Worm (Caenorhabditis elegans) whole organism, L1 larva: ENCODE measurements around the gene Y38H6C.13.
"Not testable (repeated sequence)": the region's sequence is repeated elsewhere in the genome, so short reads cannot be mapped to it uniquely, and the experiment has no call there.

Experiments used
- C34B4.2 ChIP-seq: sonication (generic microtip); optimal IDR thresholded peaks from 2 replicates; lab custom pipeline; 2017; ENCODE audit warnings: mild to moderate bottlenecking, missing genetic modification characterization, missing compliant biosample characterization
- aly-2 ChIP-seq: fragments of 150-350 bp; optimal IDR thresholded peaks from 2 replicates; lab custom pipeline; 2014; ENCODE audit warnings: missing biosample characterization, missing genetic modification characterization
- ceh-63 ChIP-seq: fragments of 200-800 bp; sonication (Bioruptor generic); optimal IDR thresholded peaks from 2 replicates; lab custom pipeline; 2018; ENCODE audit warnings: mild to moderate bottlenecking, missing genetic modification characterization, missing compliant biosample characterization
- ceh-88 ChIP-seq: fragments of 200-800 bp; sonication (Bioruptor generic); IDR thresholded peaks from 2 replicates; pipeline ENCODE4 v1.3.6; 2022; ENCODE audit warnings: missing genetic modification characterization, missing compliant biosample characterization
- ceh-90 ChIP-seq: sonication (generic microtip); optimal IDR thresholded peaks from 2 replicates; lab custom pipeline; 2016; ENCODE audit warnings: missing genetic modification characterization, missing compliant biosample characterization
- dpl-1 ChIP-seq, 3 experiments: fragments of 150-350 bp in 2 of 3; sonication (generic microtip) in 1 of 3; optimal IDR thresholded peaks; 2 replicates each; lab custom pipeline; 2014 to 2017; ENCODE audit warnings: missing biosample characterization in 3 of 3, missing genetic modification characterization in 3 of 3, missing genetic modification reagents in 3 of 3
- efl-1 ChIP-seq, 4 experiments: fragments of 150-350 bp; optimal IDR thresholded peaks in 3 of 4; peaks in 1 of 4; 1 replicate in 1 of 4; 2 replicates in 3 of 4; lab custom pipeline; 2014; ENCODE audit warnings: missing biosample characterization in 2 of 4, missing genetic modification characterization in 2 of 4, missing genetic modification reagents in 2 of 4
- efl-3 ChIP-seq: fragments of 200-800 bp; sonication (Bioruptor generic); optimal IDR thresholded peaks from 2 replicates; lab custom pipeline; 2018; ENCODE audit warnings: mild to moderate bottlenecking, missing genetic modification characterization, missing compliant biosample characterization
- egl-27 ChIP-seq, 2 experiments: fragments of 150-350 bp in 1 of 2; sonication (generic microtip); optimal IDR thresholded peaks; 3 replicates each; lab custom pipeline; 2017 to 2018; ENCODE audit warnings: missing biosample characterization in 2 of 2, missing genetic modification characterization in 2 of 2, missing genetic modification reagents in 2 of 2
- elt-2 ChIP-seq: sonication (generic microtip); optimal IDR thresholded peaks from 2 replicates; lab custom pipeline; 2016; ENCODE audit warnings: missing genetic modification characterization, mild to moderate bottlenecking, inconsistent platforms, missing compliant biosample characterization, missing genetic modification reagents
- fkh-4 ChIP-seq: sonication (generic microtip); optimal IDR thresholded peaks from 2 replicates; lab custom pipeline; 2016; ENCODE audit warnings: missing compliant biosample characterization, missing genetic modification characterization, borderline replicate concordance
- fkh-8 ChIP-seq: sonication (generic microtip); optimal IDR thresholded peaks from 2 replicates; lab custom pipeline; 2016; ENCODE audit warnings: mild to moderate bottlenecking, missing genetic modification characterization, missing compliant biosample characterization
- lin-15B ChIP-seq: fragments of 150-350 bp; sonication (generic microtip); optimal IDR thresholded peaks from 3 replicates; lab custom pipeline; 2014; ENCODE audit warnings: missing biosample characterization, missing genetic modification characterization
- lin-35 ChIP-seq, 2 experiments: fragments of 150-350 bp; optimal IDR thresholded peaks; 2 replicates each; lab custom pipeline; 2014; ENCODE audit warnings: missing biosample characterization in 2 of 2, missing genetic modification characterization in 2 of 2, missing genetic modification reagents in 2 of 2
- lin-39 ChIP-seq: fragments of 150-350 bp; optimal IDR thresholded peaks from 2 replicates; lab custom pipeline; 2014; ENCODE audit warnings: missing biosample characterization, missing genetic modification reagents, missing genetic modification characterization
- mab-9 ChIP-seq: fragments of 200-800 bp; sonication (Bioruptor generic); IDR thresholded peaks from 2 replicates; pipeline ENCODE4 v1.3.6; 2022; ENCODE audit warnings: missing genetic modification reagents, missing genetic modification characterization, missing compliant biosample characterization
- nhr-11 ChIP-seq: fragments of 150-350 bp; optimal IDR thresholded peaks from 2 replicates; lab custom pipeline; 2014; ENCODE audit warnings: missing biosample characterization, missing genetic modification characterization
- nhr-19 ChIP-seq: fragments of 200-800 bp; sonication (Bioruptor generic); conservative IDR thresholded peaks from 2 replicates; pipeline ENCODE4 v1.3.6; 2022; ENCODE audit warnings: missing genetic modification characterization, missing compliant biosample characterization
- nhr-20 ChIP-seq: sonication (generic microtip); optimal IDR thresholded peaks from 2 replicates; lab custom pipeline; 2016; ENCODE audit warnings: mild to moderate bottlenecking, missing genetic modification characterization, missing compliant biosample characterization
- nhr-237 ChIP-seq: fragments of 150-350 bp; optimal IDR thresholded peaks from 2 replicates; lab custom pipeline; 2014; ENCODE audit warnings: missing biosample characterization, missing genetic modification characterization
- nhr-28 ChIP-seq: fragments of 150-350 bp; optimal IDR thresholded peaks from 2 replicates; lab custom pipeline; 2014; ENCODE audit warnings: missing biosample characterization, missing genetic modification characterization
- nhr-47 ChIP-seq: sonication (generic microtip); optimal IDR thresholded peaks from 2 replicates; lab custom pipeline; 2016; ENCODE audit warnings: mild to moderate bottlenecking, missing genetic modification characterization, moderate library complexity, missing compliant biosample characterization
- nhr-77 ChIP-seq: fragments of 150-350 bp; optimal IDR thresholded peaks from 2 replicates; lab custom pipeline; 2014; ENCODE audit warnings: missing biosample characterization, missing genetic modification characterization
- nhr-85 ChIP-seq: sonication (generic microtip); peaks from one replicate; lab custom pipeline; 2016; ENCODE audit warnings: missing genetic modification characterization, inconsistent platforms, missing compliant biosample characterization
- pag-3 ChIP-seq: sonication (generic microtip); optimal IDR thresholded peaks from 2 replicates; lab custom pipeline; 2017; ENCODE audit warnings: missing genetic modification characterization, mild to moderate bottlenecking, missing compliant biosample characterization, antibody characterized with exemption, borderline replicate concordance; ENCODE audit not compliant: insufficient read depth
- skn-1 ChIP-seq: fragments of 150-350 bp; optimal IDR thresholded peaks from 2 replicates; lab custom pipeline; 2014; ENCODE audit warnings: missing biosample characterization, missing genetic modification characterization
- snpc-4 ChIP-seq: fragments of 150-350 bp; optimal IDR thresholded peaks from 2 replicates; lab custom pipeline; 2014; ENCODE audit warnings: missing biosample characterization, missing genetic modification characterization
- snu-23 ChIP-seq: sonication (generic microtip); optimal IDR thresholded peaks from 2 replicates; lab custom pipeline; 2016; ENCODE audit warnings: missing genetic modification characterization, missing compliant biosample characterization
- sptf-1 ChIP-seq: fragments of 150-350 bp; optimal IDR thresholded peaks from 2 replicates; lab custom pipeline; 2014; ENCODE audit warnings: missing biosample characterization, missing genetic modification characterization
- tbx-2 ChIP-seq: sonication (generic microtip); optimal IDR thresholded peaks from 2 replicates; lab custom pipeline; 2016; ENCODE audit warnings: missing genetic modification characterization, missing compliant biosample characterization
- unc-130 ChIP-seq: fragments of 150-350 bp; optimal IDR thresholded peaks from 2 replicates; lab custom pipeline; 2017; ENCODE audit warnings: missing biosample characterization, missing genetic modification characterization, inconsistent platforms
- unc-30 ChIP-seq: sonication (generic microtip); optimal IDR thresholded peaks from 2 replicates; lab custom pipeline; 2017; ENCODE audit warnings: missing biosample characterization, missing genetic modification characterization
- unc-62 ChIP-seq: fragments of 150-350 bp; optimal IDR thresholded peaks from 2 replicates; lab custom pipeline; 2014; ENCODE audit warnings: missing biosample characterization, missing genetic modification reagents, missing genetic modification characterization
- xbp-1 ChIP-seq: sonication (generic microtip); optimal IDR thresholded peaks from 2 replicates; lab custom pipeline; 2016; ENCODE audit warnings: missing genetic modification characterization, missing compliant biosample characterization
- zag-1 ChIP-seq: fragments of 150-350 bp; optimal IDR thresholded peaks from 2 replicates; lab custom pipeline; 2014; ENCODE audit warnings: missing biosample characterization, missing genetic modification characterization
- zip-4 ChIP-seq: fragments of 200-800 bp; sonication (Bioruptor generic); optimal IDR thresholded peaks from 2 replicates; lab custom pipeline; 2018; ENCODE audit warnings: mild to moderate bottlenecking, missing genetic modification characterization, moderate library complexity, missing compliant biosample characterization

The Y38H6C.13 gene

DNA sequence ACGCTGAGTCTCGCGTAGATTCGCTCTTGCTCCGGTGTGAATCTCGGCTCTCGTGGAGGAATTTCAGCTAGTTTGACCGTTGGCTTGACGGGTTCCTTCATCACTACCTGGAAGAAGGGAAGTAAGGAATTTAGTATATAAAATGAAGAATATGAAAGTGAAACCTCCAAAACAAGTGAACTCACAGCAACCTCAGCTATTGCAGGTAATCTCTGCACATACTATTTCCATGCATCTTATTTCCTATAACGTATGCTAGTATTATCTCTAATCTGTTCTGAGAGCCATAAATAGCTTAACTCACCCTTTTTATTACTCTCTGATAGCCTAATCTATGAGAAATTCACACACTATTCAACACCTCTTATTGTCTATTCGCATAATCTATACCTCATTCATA is 22.6 kb upstream of the Y38H6C.13 start, which contains the start of gene Y38H6C.4:
Gene Y38H6C.4 (minus strand): TSS at position 101 of the 400 bp plus-strand sequence.
- TF ChIP-seq mab-9: no peak
- TF ChIP-seq unc-62 (GFP tag; lab: Kevin White, UChicago): no peak
- TF ChIP-seq aly-2: no peak
- TF ChIP-seq sptf-1 (tag; lab: Kevin White, UChicago): no peak
- TF ChIP-seq pag-3 (tag; lab: Kevin White, UChicago): no peak
- no peak for TF ChIP-seq nhr-11 (tag; lab: Kevin White, UChicago)
- no peak for TF ChIP-seq zag-1 (tag; lab: Kevin White, UChicago)
- no peak for TF ChIP-seq unc-130 (tag; lab: Kevin White, UChicago)
- no peak for TF ChIP-seq nhr-28 (tag; lab: Kevin White, UChicago)
- TF ChIP-seq nhr-47: no peak
- no peak for TF ChIP-seq lin-39
- no peak for TF ChIP-seq skn-1 (tag; lab: Kevin White, UChicago)
- no peak for TF ChIP-seq efl-3
- no peak for TF ChIP-seq nhr-77
- no peak for TF ChIP-seq nhr-20
- no peak for TF ChIP-seq dpl-1 (GFP tag; optimal IDR thresholded peaks at IDR 0.05; lab: Kevin White, UChicago)
- TF ChIP-seq snpc-4: no peak
- TF ChIP-seq, all 84 proteins: peak for 0

DNA sequence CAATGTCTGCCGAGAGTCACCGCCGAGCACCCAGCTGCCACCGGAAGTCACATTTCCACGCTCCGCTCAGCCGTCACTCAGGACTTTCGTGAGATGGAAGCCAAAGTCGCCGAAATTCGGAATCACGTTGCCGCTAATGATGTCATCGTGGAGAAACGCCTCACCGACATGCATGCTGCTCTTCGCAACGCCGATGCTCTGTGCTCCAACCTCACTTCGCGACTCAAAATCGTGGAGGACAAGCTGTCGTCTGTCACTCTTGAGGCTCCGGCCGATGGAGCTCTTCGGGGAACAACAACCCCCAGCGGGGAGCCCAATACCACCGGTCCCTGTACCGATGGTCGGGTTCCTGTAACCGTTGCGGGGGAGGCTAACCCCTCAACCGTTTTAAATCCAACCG is 21.1 kb upstream of the Y38H6C.13 start:
- TF ChIP-seq lin-15B (tag; lab: Kevin White, UChicago): no peak
- TF ChIP-seq tbx-2 (tag; lab: Kevin White, UChicago): no peak
- TF ChIP-seq lin-35 (GFP tag; optimal IDR thresholded peaks at IDR 0.05; lab: Kevin White, UChicago): no peak
- TF ChIP-seq ceh-63: no peak
- no peak for TF ChIP-seq egl-27 (tag; optimal IDR thresholded peaks at IDR 0.05; lab: Kevin White, UChicago)
- TF ChIP-seq nhr-85 (tag; lab: Kevin White, UChicago): peak; percentile 16
- no peak for TF ChIP-seq nhr-19 (GFP tag; lab: Robert Waterston, UW)
- TF ChIP-seq zip-4: no peak

DNA sequence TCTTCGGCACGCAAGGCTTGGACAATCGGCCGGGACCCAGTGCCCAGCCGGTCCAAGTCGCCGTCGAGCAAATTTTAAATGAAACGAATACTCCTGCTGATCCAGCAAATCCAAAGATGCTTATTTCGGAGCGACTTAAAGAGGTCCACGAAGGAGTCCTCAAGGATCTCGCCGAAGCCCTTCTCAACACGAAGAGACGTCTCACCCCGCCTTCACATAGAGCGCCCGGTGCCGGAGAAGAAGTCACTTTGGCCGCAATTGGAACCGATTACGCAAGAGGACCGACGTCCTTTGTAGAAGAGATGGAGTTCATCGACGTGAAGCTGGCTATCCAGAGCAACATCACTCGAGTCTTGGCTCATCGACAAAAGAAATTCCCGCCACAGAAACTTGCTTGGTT is 18.2 kb upstream of the Y38H6C.13 start:
- TF ChIP-seq efl-1 (optimal IDR thresholded peaks at IDR 0.05; lab: Kevin White, UChicago) (no peak), efl-1 (GFP tag; optimal IDR thresholded peaks at IDR 0.05 in 1 of 2; lab: Kevin White, UChicago) (peak in 1 of 2 experiments; percentile 52), fkh-8 (tag; lab: Kevin White, UChicago) (no peak)

DNA sequence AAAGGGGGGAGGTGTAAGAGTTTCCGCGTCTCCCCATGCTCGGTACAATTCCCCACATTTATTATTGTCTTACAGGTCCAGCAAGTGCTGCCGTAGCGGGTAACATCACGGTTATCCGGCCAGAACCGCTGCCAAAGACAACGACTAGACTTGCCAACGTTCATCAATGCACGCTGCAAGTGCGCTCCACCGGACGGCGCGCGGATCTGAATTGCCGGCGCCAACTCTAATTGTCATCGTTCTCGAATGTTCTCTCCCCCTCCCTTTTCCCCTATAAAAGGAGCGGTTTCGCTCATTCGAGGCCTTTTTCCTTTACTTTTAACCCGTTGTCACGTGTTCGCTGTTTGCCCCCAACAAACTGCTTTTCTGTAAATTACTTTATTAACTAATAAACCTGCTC is 13.9 kb upstream of the Y38H6C.13 start, which contains the start of gene Y38H6C.8:
Gene Y38H6C.8 (plus strand): TSS at position 301 of the 400 bp plus-strand sequence.
- not testable (repeated sequence) for TF ChIP-seq lin-39, snu-23, ceh-90

DNA sequence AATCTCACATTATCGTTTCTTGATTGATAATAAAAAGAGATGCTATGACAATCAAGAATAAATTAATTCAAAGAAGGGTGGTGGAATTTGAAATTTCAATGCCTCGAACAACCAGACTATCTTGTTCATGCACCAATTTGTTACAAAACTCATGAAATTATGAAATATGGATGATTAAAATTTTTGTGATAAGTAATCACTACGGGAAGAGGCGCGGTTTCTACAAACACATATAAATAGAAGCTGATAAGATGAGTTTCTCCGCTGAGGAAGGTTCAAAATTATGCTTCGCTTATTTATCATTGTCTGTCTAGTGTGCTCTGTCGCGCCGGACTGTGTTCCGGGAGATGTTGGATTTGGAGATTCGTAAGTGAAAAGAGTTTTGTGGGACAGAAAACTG is 13.1 kb upstream of the Y38H6C.13 start:
- TF ChIP-seq fkh-4: no peak
- TF ChIP-seq elt-2: peak; percentile 6

DNA sequence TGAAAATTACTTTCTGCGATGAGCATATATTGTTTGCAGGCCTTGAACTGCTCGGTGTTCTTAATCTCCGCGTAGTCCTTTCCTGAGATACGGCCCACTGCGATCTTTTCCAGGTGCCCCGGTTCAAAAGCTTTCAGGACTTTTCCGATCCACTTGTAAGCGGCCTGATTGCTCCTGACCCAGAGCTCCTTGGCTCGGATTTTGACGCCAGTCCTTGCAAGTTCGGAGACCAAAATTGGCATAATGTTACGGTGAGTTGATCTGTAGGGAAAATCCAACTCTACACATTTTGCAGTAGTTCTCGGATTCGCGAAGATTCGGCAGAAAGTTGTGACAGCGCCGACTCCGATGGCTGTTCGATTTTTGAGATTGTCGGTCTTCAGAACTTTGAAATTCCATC is 10.6 kb upstream of the Y38H6C.13 start:
- TF ChIP-seq ceh-88 (no peak), C34B4.2 (tag; lab: Kevin White, UChicago) (no peak), xbp-1 (tag; lab: Kevin White, UChicago) (no peak), nhr-85 (tag; lab: Kevin White, UChicago) (peak; percentile 37), tbx-2 (tag; lab: Kevin White, UChicago) (no peak), unc-30 (tag; lab: Kevin White, UChicago) (no peak), nhr-19 (GFP tag; lab: Robert Waterston, UW) (no peak), nhr-237 (tag; lab: Kevin White, UChicago) (no peak)
